Fruit fly (Drosophila melanogaster) whole organism: ENCODE results near the gene CalpC.

Experiments
- CG8478 ChIP-seq: fragments of >200 bp; optimal IDR thresholded peaks from 2 replicates; lab custom pipeline; 2018; ENCODE audit warnings: inconsistent platforms
- pan ChIP-seq: fragments of >200 bp; optimal IDR thresholded peaks from 2 replicates; lab custom pipeline; 2017
- usp ChIP-seq: fragments of >200 bp; optimal IDR thresholded peaks from 2 replicates; lab custom pipeline; 2017; ENCODE audit warnings: missing biosample characterization, missing genetic modification characterization, mixed read lengths

DNA sequence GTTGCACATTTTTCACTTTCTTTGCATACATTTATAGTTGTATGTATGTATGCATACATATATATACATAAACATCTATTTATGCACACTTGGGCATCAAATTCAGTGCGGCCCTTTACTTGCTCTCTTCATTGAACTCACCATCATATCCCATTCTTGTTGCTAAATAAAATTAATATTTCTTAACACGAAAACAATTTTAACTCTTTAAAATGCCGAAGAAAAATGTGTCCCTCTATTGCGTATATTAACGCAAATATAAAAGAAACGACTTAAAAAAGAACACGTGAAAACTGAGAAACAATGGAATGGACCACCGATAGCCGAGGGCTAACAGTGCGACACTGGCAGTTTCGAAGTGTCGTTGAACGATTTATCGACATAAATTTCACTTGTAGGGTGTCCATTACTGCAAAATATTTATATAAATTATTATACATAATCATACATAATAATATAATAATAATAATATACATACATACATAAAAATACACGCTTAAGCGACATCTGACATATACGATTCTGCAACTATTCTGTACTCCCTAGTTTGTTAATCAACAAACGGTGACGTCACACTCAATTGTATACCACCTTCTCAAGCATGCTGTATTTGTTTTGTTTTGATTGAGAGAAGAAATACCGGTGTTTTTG, 33.2 kb downstream of the CalpC start, which contains the start of the genes U2af50 and PIG-Q:
- TF ChIP-seq CG8478 (lab: Kevin White, UChicago) (no peak), pan (lab: Kevin White, UChicago) (no peak), usp (GFP tag; lab: Kevin White, UChicago) (no peak)
